Fruit fly (Drosophila melanogaster): ENCODE measurements around the gene CG42764.
"Not testable (repeated sequence)": the region's sequence is repeated elsewhere in the genome, so short reads cannot be mapped to it uniquely, and the experiment has no call there.

The CG42764 gene

DNA sequence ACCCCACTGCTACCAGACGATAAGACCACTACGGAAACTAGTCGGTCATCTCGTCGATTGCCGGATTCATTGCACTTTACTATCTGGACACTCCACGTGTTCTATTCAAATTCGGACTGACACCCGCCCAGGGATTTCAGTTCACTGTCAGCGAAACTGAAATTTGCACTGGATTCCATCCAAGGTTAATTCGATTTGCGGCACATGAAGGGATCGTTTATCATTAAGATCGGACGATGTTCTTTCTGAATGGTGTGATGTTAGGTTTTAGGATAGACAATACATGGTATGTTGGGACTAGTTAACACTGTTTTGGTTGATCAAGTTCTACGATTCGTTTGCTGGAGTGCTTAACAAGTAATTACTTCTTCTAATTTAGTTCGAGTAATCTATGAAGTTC is at the start of gene CG42764:
Gene CG42764, minus strand, starts transcription at position 101 of the 400 bp plus-strand sequence.
- no peak for TF ChIP-seq noc (tag; optimal IDR thresholded peaks at IDR 0.05)

DNA sequence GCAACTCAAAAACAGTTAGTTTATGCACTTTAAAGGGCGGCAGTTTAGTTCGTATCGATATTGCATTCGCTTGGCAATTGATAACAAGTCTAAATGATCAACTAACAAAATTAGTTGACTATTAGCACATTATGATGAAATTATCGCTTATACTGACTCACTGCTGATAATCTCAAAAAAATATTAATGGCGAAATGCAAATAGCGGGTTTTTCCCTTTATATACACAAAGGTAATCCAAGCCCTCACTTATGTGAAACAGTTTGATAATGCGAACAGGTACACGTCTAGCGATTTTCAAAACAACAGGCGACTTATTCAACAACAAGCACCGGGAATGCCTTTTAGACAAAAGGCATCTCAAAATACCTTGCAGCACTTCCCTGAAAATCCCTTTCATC is 48.3 kb upstream of the CG42764 start:
- TF ChIP-seq noc (tag; optimal IDR thresholded peaks at IDR 0.05): no peak

dm6 chr3L:20511499-20512108 is 45.8 kb upstream of the CG42764 start:
- TF ChIP-seq noc (tag; optimal IDR thresholded peaks at IDR 0.05): peak; percentile 17

DNA sequence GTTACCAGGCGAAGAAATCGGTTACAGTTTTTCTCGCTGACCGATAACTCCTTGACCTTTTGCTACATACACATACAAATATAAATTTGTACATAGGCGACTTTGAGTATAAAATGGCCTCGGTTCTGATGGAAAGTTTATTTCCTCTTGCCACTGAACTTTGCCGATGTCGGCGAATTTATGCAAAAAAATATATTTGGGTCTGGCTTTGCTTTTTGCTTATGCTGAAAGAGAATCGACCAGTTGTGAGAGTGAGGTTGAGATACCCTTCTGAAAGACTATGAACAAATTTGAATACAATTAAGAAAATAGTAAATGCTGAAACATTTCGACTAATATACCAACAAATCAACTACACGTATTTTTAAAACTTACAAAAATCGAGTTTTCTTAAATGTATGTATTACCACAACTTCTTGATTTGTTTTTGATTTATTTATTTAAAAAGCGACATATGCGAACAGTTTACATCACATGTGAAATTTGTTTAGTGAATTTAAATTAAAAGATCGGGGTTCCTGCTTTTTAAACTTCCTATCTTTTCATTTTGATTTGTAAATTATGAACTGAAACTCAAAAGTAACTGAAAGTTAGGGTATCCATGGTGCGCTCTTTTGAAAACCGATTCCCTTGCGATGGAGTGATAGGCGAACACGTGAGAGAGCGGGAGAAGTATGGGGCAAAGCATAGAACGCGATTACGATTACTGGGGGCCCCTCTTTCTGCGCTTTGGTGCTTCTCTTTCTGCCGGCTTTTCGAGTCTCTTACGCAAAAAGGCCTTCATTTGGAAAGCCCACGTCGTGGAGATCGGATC is 43.5 kb upstream of the CG42764 start:
- peak; percentile 94 for TF ChIP-seq noc (tag; optimal IDR thresholded peaks at IDR 0.05)

dm6 chr3L:20508136-20508635 is 42.3 kb upstream of the CG42764 start:
- peak; percentile 99 for TF ChIP-seq noc (tag; optimal IDR thresholded peaks at IDR 0.05)

DNA sequence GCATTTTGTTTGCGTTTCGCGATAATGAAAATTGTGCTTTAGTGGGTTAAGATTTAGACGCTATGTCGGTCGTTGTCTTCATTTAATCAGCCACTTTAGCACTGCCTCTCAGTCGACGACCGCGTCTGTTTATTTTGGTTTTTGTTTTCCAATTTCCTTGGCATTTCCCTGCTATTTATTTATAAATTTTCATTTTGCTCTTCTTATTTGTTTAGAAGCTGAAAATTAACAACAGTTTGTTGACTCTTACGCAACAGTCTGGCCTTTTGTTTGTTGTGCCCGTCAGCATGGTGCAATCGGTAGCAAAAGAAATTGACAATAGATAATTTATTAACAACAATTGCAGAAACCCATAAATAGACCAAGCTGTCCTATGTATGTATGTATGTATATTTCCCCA is 41.7 kb upstream of the CG42764 start:
- TF ChIP-seq noc (tag; optimal IDR thresholded peaks at IDR 0.05): no peak

- no peak for TF ChIP-seq noc (tag; optimal IDR thresholded peaks at IDR 0.05)
Measured at dm6 chr3L:20505732-20506131, 39.9 kb upstream of the CG42764 start, which contains the start of gene CG5078. Gene CG5078, plus strand, starts transcription at chr3L:20506032.

DNA sequence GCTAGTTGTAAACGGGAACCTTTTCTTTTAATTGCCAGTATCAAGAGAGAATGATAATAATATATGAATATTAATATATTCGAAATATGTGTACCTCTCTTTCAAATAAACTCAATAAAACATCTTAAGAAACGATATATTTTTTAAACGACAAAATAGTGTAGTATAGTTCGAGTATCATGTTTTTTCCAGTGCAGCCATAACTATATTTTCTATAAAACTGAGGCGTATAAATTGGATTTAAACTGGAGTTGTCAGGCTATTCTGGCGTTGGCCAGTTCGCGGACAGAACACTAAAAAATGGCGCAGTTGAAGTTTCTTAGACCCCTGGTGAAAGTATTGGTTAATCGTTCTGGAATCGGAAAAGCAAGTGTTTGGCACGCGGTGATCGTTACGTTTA is 38.0 kb upstream of the CG42764 start, which contains the start of gene CG17637:
Gene CG17637, plus strand, starts transcription at position 301 of the 400 bp plus-strand sequence.
- not testable (repeated sequence) for TF ChIP-seq noc (tag; optimal IDR thresholded peaks at IDR 0.05)

DNA sequence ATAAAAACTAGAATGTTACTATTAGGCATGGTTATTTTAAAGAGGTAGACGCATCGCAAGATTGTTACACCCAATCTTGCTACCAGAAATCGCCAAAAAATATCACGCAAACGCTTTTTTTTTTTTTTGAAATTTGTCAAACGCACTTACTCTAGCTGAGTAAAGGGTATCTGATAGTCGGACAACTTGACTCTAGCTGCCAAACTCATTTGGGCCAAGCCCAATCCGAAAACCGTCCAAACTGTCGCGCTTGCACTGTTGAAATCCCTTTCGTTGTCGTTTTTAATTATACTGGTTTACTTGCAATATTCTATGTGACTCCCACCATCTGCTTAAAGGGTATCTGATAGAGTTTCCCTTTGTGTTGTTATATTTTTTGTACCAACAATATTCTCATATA is 37.4 kb upstream of the CG42764 start:
- TF ChIP-seq noc (tag; optimal IDR thresholded peaks at IDR 0.05): no peak

- TF ChIP-seq noc (tag; optimal IDR thresholded peaks at IDR 0.05): not testable (repeated sequence)
Measured at dm6 chr3L:20499536-20499935, 33.7 kb upstream of the CG42764 start, which contains the start of gene CG18281. Gene CG18281, plus strand, starts transcription at chr3L:20499836.

DNA sequence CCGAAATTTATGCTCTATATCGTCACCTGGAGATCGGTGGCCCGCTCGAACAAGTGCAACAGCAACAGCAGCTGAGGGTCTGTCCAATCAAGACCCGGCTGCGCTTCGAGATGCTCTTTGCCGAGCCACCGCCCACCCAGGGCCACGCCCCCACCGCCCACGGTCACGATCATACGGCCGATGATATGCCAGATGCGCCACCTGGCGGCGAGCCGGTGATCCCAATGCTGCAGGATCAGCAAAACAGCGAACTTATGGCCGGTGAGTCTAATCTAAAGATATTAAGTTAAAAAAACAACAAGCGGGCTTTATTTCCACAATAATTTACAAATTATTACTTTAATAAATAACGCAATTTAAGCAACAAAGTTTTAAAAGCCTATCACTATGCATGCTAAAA is 32.4 kb upstream of the CG42764 start:
- TF ChIP-seq noc (tag; optimal IDR thresholded peaks at IDR 0.05): no peak

- no peak for TF ChIP-seq noc (tag; optimal IDR thresholded peaks at IDR 0.05)
Measured at dm6 chr3L:20497124-20497996, 31.5 kb upstream of the CG42764 start, which contains the start of gene CG32425. Gene CG32425, plus strand, starts transcription at chr3L:20497323.

dm6 chr3L:20494780-20495591 is 29.1 kb upstream of the CG42764 start, which contains the start of gene ZnT77C:
Gene ZnT77C, minus strand, starts transcription at chr3L:20494921.
- TF ChIP-seq noc (tag; optimal IDR thresholded peaks at IDR 0.05): peak; percentile 72

DNA sequence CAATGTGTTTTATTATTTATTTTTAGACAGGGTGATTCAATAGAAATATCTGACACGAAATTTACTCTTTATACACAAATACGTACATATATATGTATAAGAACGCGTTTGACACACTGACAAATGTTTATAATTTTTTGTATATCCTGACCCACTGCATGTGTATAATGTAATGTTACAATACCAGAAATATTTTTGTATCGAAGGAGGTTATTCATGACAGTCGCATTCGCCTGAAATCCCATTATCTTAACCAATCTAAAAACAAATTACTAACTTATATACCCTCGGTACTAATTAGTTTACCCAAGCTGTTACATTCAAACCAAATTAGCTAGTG is 28.4 kb upstream of the CG42764 start:
- no peak for TF ChIP-seq noc (tag; optimal IDR thresholded peaks at IDR 0.05)

Measured in whole organism, larva.